Fruit fly (Drosophila melanogaster) whole organism, embryonic: Measurements from ENCODE around the gene CG43400.

Source experiments
- Aef1 ChIP-seq: fragments of 200-800 bp; sonication (Bioruptor generic); IDR thresholded peaks from 3 replicates; pipeline ENCODE4 v1.3.6; 2022; ENCODE audit warnings: missing biosample characterization, missing genetic modification characterization
- Atf6 ChIP-seq: fragments of 200-800 bp; sonication (Bioruptor generic); IDR thresholded peaks from 2 replicates; pipeline ENCODE4 v1.3.6; 2022; ENCODE audit warnings: missing biosample characterization, missing genetic modification characterization
- B-H1 ChIP-seq: fragments of 200-800 bp; sonication (Bioruptor generic); IDR thresholded peaks from 3 replicates; pipeline ENCODE4 v1.3.6; 2022; ENCODE audit warnings: missing biosample characterization, missing genetic modification characterization
- CG10462 ChIP-seq: fragments of 200-800 bp; sonication (Bioruptor generic); optimal IDR thresholded peaks from 2 replicates; lab custom pipeline; 2016; ENCODE audit warnings: missing biosample characterization, missing genetic modification characterization
- CG10959 ChIP-seq: fragments of 200-800 bp; sonication (Bioruptor generic); IDR thresholded peaks from 2 replicates; pipeline ENCODE4 v1.3.6; 2022; ENCODE audit warnings: missing biosample characterization, missing genetic modification characterization
- CG11085 ChIP-seq: fragments of 200-800 bp; sonication (Bioruptor generic); IDR thresholded peaks from 2 replicates; pipeline ENCODE4 v1.3.6; 2022; ENCODE audit warnings: missing biosample characterization, missing genetic modification characterization
- CG11398 ChIP-seq: fragments of 200-800 bp; sonication (Bioruptor generic); optimal IDR thresholded peaks from 2 replicates; lab custom pipeline; 2016; ENCODE audit warnings: missing biosample characterization, missing genetic modification characterization
- CG12744 ChIP-seq: fragments of 200-800 bp; sonication (Bioruptor generic); optimal IDR thresholded peaks from 2 replicates; lab custom pipeline; 2016; ENCODE audit warnings: missing biosample characterization, missing genetic modification characterization
- CG13624 ChIP-seq: fragments of 200-800 bp; sonication (Bioruptor generic); optimal IDR thresholded peaks from 2 replicates; lab custom pipeline; 2016; ENCODE audit warnings: missing biosample characterization, missing genetic modification characterization
- CG15269 ChIP-seq: fragments of 200-800 bp; sonication (Bioruptor generic); optimal IDR thresholded peaks from 2 replicates; lab custom pipeline; 2018; ENCODE audit warnings: missing biosample characterization, mild to moderate bottlenecking, missing genetic modification characterization, moderate library complexity
- CG15479 ChIP-seq: fragments of 200-800 bp; sonication (Bioruptor generic); optimal IDR thresholded peaks from 3 replicates; lab custom pipeline; 2019; ENCODE audit warnings: missing biosample characterization, mild to moderate bottlenecking, missing genetic modification characterization, moderate library complexity
- CG15601 ChIP-seq: fragments of 200-800 bp; sonication (Bioruptor generic); optimal IDR thresholded peaks from 3 replicates; lab custom pipeline; 2019; ENCODE audit warnings: missing biosample characterization, mild to moderate bottlenecking, missing genetic modification characterization, moderate library complexity
- CG16813 ChIP-seq: fragments of 200-800 bp; sonication (Bioruptor generic); IDR thresholded peaks from 3 replicates; pipeline ENCODE4 v1.3.6; 2022; ENCODE audit warnings: missing biosample characterization, missing genetic modification characterization; ENCODE audit not compliant: partially characterized antibody
- CG17359 ChIP-seq: fragments of 200-800 bp; sonication (Bioruptor generic); optimal IDR thresholded peaks from 3 replicates; lab custom pipeline; 2018; ENCODE audit warnings: missing biosample characterization, mild to moderate bottlenecking, missing genetic modification characterization, moderate library complexity
- CG18619 ChIP-seq: fragments of 200-800 bp; sonication (Bioruptor generic); optimal IDR thresholded peaks from 3 replicates; lab custom pipeline; 2017; ENCODE audit warnings: missing biosample characterization, mild to moderate bottlenecking, missing genetic modification characterization
- CG32532 ChIP-seq: fragments of 200-800 bp; sonication (Bioruptor generic); IDR thresholded peaks from 2 replicates; pipeline ENCODE4 v1.3.6; 2022; ENCODE audit warnings: missing biosample characterization, missing genetic modification characterization
- CG33557 ChIP-seq: fragments of 200-800 bp; sonication (Bioruptor generic); optimal IDR thresholded peaks from 2 replicates; lab custom pipeline; 2019; ENCODE audit warnings: missing biosample characterization, mild to moderate bottlenecking, missing genetic modification characterization, moderate library complexity
- CG6654 ChIP-seq: fragments of 200-800 bp; sonication (Bioruptor generic); optimal IDR thresholded peaks from 2 replicates; lab custom pipeline; 2017; ENCODE audit warnings: missing biosample characterization, mild to moderate bottlenecking, missing genetic modification characterization
- CG6683 ChIP-seq: fragments of 200-800 bp; sonication (Bioruptor generic); optimal IDR thresholded peaks from 2 replicates; lab custom pipeline; 2017; ENCODE audit warnings: missing biosample characterization, mild to moderate bottlenecking, missing genetic modification characterization, missing genetic modification reagents
- CG8089 ChIP-seq: fragments of 200-800 bp; sonication (Bioruptor generic); optimal IDR thresholded peaks from 3 replicates; lab custom pipeline; 2016; ENCODE audit warnings: missing biosample characterization, missing genetic modification characterization
- CTCF ChIP-seq: fragments of 200-800 bp; sonication (Bioruptor generic); optimal IDR thresholded peaks from 2 replicates; lab custom pipeline; 2017; ENCODE audit warnings: missing biosample characterization, mild to moderate bottlenecking, missing genetic modification characterization, moderate library complexity
- Dfd ChIP-seq, 2 experiments: fragments of >200 bp; optimal IDR thresholded peaks; 2 replicates each; lab custom pipeline; 2017; ENCODE audit warnings: missing biosample characterization in 2 of 2, missing genetic modification characterization in 2 of 2
- Dll ChIP-seq: fragments of 200-800 bp; sonication (Bioruptor generic); IDR thresholded peaks from 4 replicates; pipeline ENCODE4 v1.3.6; 2022; ENCODE audit warnings: missing biosample characterization, missing genetic modification characterization; ENCODE audit not compliant: partially characterized antibody
- Dref ChIP-seq: fragments of 200-800 bp; sonication (Bioruptor generic); IDR thresholded peaks from 2 replicates; pipeline ENCODE4 v1.3.6; 2022; ENCODE audit warnings: missing biosample characterization, missing genetic modification characterization
- ERR ChIP-seq: fragments of 200-800 bp; sonication (Bioruptor generic); optimal IDR thresholded peaks from 2 replicates; lab custom pipeline; 2016; ENCODE audit warnings: missing biosample characterization, missing genetic modification characterization
- H2.0 ChIP-seq: fragments of 200-800 bp; sonication (Bioruptor generic); IDR thresholded peaks from 2 replicates; pipeline ENCODE4 v1.3.6; 2022; ENCODE audit warnings: missing biosample characterization, missing genetic modification characterization
- Hmx ChIP-seq: fragments of 200-800 bp; sonication (Bioruptor generic); optimal IDR thresholded peaks from 2 replicates; lab custom pipeline; 2016; ENCODE audit warnings: missing biosample characterization, missing genetic modification characterization
- Scr ChIP-seq: fragments of 200-800 bp; sonication (Bioruptor generic); IDR thresholded peaks from 2 replicates; pipeline ENCODE4 v1.3.6; 2022; ENCODE audit warnings: missing biosample characterization, missing genetic modification characterization; ENCODE audit not compliant: partially characterized antibody
- Sox102F ChIP-seq: fragments of 200-800 bp; sonication (Bioruptor generic); optimal IDR thresholded peaks from 2 replicates; lab custom pipeline; 2018; ENCODE audit warnings: missing biosample characterization, mild to moderate bottlenecking, missing genetic modification characterization, moderate library complexity
- Xrp1 ChIP-seq: fragments of 200-800 bp; sonication (Bioruptor generic); IDR thresholded peaks from 2 replicates; pipeline ENCODE4 v1.3.6; 2022; ENCODE audit warnings: missing biosample characterization, missing genetic modification characterization
- ab ChIP-seq: fragments of 200-800 bp; sonication (Bioruptor generic); optimal IDR thresholded peaks from 2 replicates; lab custom pipeline; 2016; ENCODE audit warnings: missing biosample characterization, missing genetic modification characterization
- ato ChIP-seq: fragments of 200-800 bp; sonication (Bioruptor generic); IDR thresholded peaks from 2 replicates; pipeline ENCODE4 v1.3.6; 2022; ENCODE audit warnings: missing biosample characterization, missing genetic modification characterization; ENCODE audit not compliant: partially characterized antibody
- br ChIP-seq: fragments of >200 bp; optimal IDR thresholded peaks from 2 replicates; lab custom pipeline; 2017
- cad ChIP-seq: fragments of >200 bp; optimal IDR thresholded peaks from 2 replicates; lab custom pipeline; 2017; ENCODE audit warnings: missing biosample characterization, missing genetic modification characterization
- cato ChIP-seq: fragments of 200-800 bp; sonication (Bioruptor generic); optimal IDR thresholded peaks from 2 replicates; lab custom pipeline; 2016; ENCODE audit warnings: missing biosample characterization, missing genetic modification characterization, borderline replicate concordance
- danr ChIP-seq: fragments of 200-800 bp; sonication (Bioruptor generic); IDR thresholded peaks from 2 replicates; pipeline ENCODE4 v1.3.6; 2022; ENCODE audit warnings: missing biosample characterization, missing genetic modification characterization
- exex ChIP-seq: fragments of 200-800 bp; sonication (Bioruptor generic); optimal IDR thresholded peaks from 4 replicates; lab custom pipeline; 2018; ENCODE audit warnings: missing biosample characterization, mild to moderate bottlenecking, missing genetic modification characterization, moderate library complexity
- eyg ChIP-seq: fragments of 200-800 bp; sonication (Bioruptor generic); optimal IDR thresholded peaks from 3 replicates; lab custom pipeline; 2016; ENCODE audit warnings: missing biosample characterization, missing genetic modification characterization
- inv ChIP-seq: fragments of 200-800 bp; sonication (Bioruptor generic); IDR thresholded peaks from 2 replicates; pipeline ENCODE4 v1.3.6; 2022; ENCODE audit warnings: missing biosample characterization, missing genetic modification characterization; ENCODE audit not compliant: partially characterized antibody
- otp ChIP-seq: fragments of 200-800 bp; sonication (Bioruptor generic); IDR thresholded peaks from 3 replicates; pipeline ENCODE4, ENCODE4 v1.3.6; 2022; ENCODE audit warnings: missing biosample characterization, missing genetic modification characterization
- p53 ChIP-seq: fragments of 200-800 bp; sonication (Bioruptor generic); optimal IDR thresholded peaks from 2 replicates; lab custom pipeline; 2016; ENCODE audit warnings: missing biosample characterization, missing genetic modification characterization
- ro ChIP-seq: fragments of 200-800 bp; sonication (Bioruptor generic); IDR thresholded peaks from 2 replicates; pipeline ENCODE4 v1.3.6; 2022; ENCODE audit warnings: missing biosample characterization, missing genetic modification characterization
- sd ChIP-seq: fragments of 200-800 bp; sonication (Bioruptor generic); optimal IDR thresholded peaks from 3 replicates; lab custom pipeline; 2018; ENCODE audit warnings: missing biosample characterization, mild to moderate bottlenecking, missing genetic modification characterization, moderate library complexity
- sens ChIP-seq: fragments of 200-800 bp; sonication (Bioruptor generic); peaks from one replicate; lab custom pipeline; 2016; ENCODE audit warnings: missing biosample characterization, missing genetic modification characterization
- seq ChIP-seq: fragments of 200-800 bp; sonication (Bioruptor generic); IDR thresholded peaks from 2 replicates; pipeline ENCODE4 v1.3.6; 2022; ENCODE audit warnings: missing biosample characterization, missing genetic modification characterization
- sna ChIP-seq: fragments of 200-800 bp; sonication (Bioruptor generic); IDR thresholded peaks from 2 replicates; pipeline ENCODE4 v1.3.6; 2022; ENCODE audit warnings: missing biosample characterization, missing genetic modification characterization; ENCODE audit not compliant: partially characterized antibody
- tll ChIP-seq, 2 experiments: fragments of 200-800 bp in 1 of 2; fragments of >200 bp in 1 of 2; sonication (Bioruptor generic) in 1 of 2; optimal IDR thresholded peaks; 2 replicates each; lab custom pipeline; 2017 to 2019; ENCODE audit warnings: missing biosample characterization in 2 of 2, missing genetic modification characterization in 2 of 2, mild to moderate bottlenecking in 1 of 2, moderate library complexity in 1 of 2
- tna ChIP-seq: fragments of 200-800 bp; sonication (Bioruptor generic); IDR thresholded peaks from 2 replicates; pipeline ENCODE4 v1.3.6; 2022; ENCODE audit warnings: missing biosample characterization, missing genetic modification characterization; ENCODE audit not compliant: partially characterized antibody
- tx ChIP-seq: fragments of 200-800 bp; sonication (Bioruptor generic); optimal IDR thresholded peaks from 2 replicates; lab custom pipeline; 2016; ENCODE audit warnings: missing biosample characterization, missing genetic modification characterization
- zen ChIP-seq: fragments of 200-800 bp; sonication (Bioruptor generic); optimal IDR thresholded peaks from 3 replicates; lab custom pipeline; 2018; ENCODE audit warnings: missing biosample characterization, mild to moderate bottlenecking, missing genetic modification characterization, moderate library complexity

Gene CG43400

DNA sequence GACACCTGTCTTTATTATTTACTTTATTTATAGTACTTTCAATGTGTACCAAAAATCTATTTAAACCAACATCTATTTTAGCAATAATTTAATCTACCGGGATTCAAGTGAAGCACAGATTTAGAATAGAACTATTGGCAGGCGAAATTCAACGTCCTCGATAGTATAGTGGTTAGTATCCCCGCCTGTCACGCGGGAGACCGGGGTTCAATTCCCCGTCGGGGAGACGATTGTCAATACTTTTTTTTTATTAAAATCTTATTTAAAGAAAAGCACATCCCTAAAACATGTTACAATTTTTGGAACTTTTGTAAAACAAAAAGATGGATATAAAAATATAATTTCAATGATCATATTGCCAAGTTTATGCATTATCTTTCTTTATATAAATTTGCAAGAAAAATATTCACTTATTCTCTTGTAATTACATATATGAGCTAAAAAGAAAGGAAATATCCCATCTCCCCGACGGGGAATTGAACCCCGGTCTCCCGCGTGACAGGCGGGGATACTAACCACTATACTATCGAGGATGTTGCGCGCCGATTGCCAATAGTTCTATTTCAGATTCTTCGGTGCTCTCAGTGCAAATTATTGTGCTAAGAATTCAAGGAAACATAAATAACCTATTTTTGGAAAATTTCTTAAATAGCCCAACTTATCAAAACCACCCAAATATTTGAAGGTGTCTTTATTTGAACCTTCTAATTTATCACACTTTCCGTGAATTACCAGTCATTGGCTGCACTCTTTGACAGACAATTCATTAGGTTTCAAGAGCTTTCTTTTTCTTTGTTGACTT is 8.7 kb upstream of the CG43400 start, which contains the start of gene CG43796 (continued):
- peak; percentile 0 for TF ChIP-seq sd (tag; lab: Kevin White, UChicago)
- no peak for TF ChIP-seq CG17359 (tag; lab: Kevin White, UChicago)
- TF ChIP-seq CG10959 = no peak
- TF ChIP-seq eyg (GFP tag; lab: Kevin White, UChicago) = no peak
- no peak for TF ChIP-seq CG15601 (tag; lab: Kevin White, UChicago)
- TF ChIP-seq CG11398 (GFP tag; lab: Kevin White, UChicago) = no peak
- TF ChIP-seq p53 (GFP tag; lab: Kevin White, UChicago) = no peak
- TF ChIP-seq CG8089 (GFP tag; lab: Kevin White, UChicago) = no peak
- peak; percentile 81 for TF ChIP-seq sens (GFP tag; lab: Kevin White, UChicago)
- peak; percentile 54 for TF ChIP-seq CG15479 (GFP tag; lab: Kevin White, UChicago)
- no peak for TF ChIP-seq cato (GFP tag; lab: Kevin White, UChicago)
- no peak for TF ChIP-seq Dfd (GFP tag; optimal IDR thresholded peaks at IDR 0.05; lab: Kevin White, UChicago)
- no peak for TF ChIP-seq Atf6 (GFP tag; lab: Robert Waterston, UW)
- no peak for TF ChIP-seq CG15269 (tag; lab: Kevin White, UChicago)
- TF ChIP-seq seq (GFP tag; lab: Robert Waterston, UW) = no peak
- TF ChIP-seq zen (tag; lab: Kevin White, UChicago) = no peak
- no peak for TF ChIP-seq CG13624 (GFP tag; lab: Kevin White, UChicago)
- no peak for TF ChIP-seq cad
- TF ChIP-seq ERR (GFP tag; lab: Kevin White, UChicago) = no peak
- TF ChIP-seq Dref = no peak
- no peak for TF ChIP-seq CG10462
- no peak for TF ChIP-seq CG6654 (GFP tag; lab: Kevin White, UChicago)
- TF ChIP-seq exex (tag; lab: Kevin White, UChicago) = peak; percentile 22
- TF ChIP-seq ato (GFP tag; lab: Robert Waterston, UW) = peak; percentile 47
- no peak for TF ChIP-seq Aef1 (GFP tag; lab: Robert Waterston, UW)
- no peak for TF ChIP-seq Sox102F (GFP tag; lab: Kevin White, UChicago)
- TF ChIP-seq Xrp1 (GFP tag; lab: Robert Waterston, UW) = 0 out of 2 replicates have a peak, but pooled peaks have one; percentile 14
- no peak for TF ChIP-seq B-H1 (GFP tag; lab: Robert Waterston, UW)
- TF ChIP-seq Scr (GFP tag; lab: Robert Waterston, UW) = peak; percentile 65
- no peak for TF ChIP-seq br (lab: Kevin White, UChicago)
- TF ChIP-seq CTCF (GFP tag; lab: Kevin White, UChicago) = peak; percentile 26
- no peak for TF ChIP-seq CG11085 (GFP tag; lab: Robert Waterston, UW)
- no peak for TF ChIP-seq ab (GFP tag; lab: Kevin White, UChicago)
- TF ChIP-seq tx (GFP tag; lab: Kevin White, UChicago) = no peak
- no peak for TF ChIP-seq otp (GFP tag; lab: Robert Waterston, UW)
- peak; percentile 43; the same call in 1 of the 2 replicates for TF ChIP-seq inv (GFP tag; lab: Robert Waterston, UW)
- TF ChIP-seq Dll (GFP tag; lab: Robert Waterston, UW) = peak; percentile 62; the same call in 2 of the 4 replicates
- no peak for TF ChIP-seq H2.0
- no peak for TF ChIP-seq CG12744 (GFP tag; lab: Kevin White, UChicago)
- TF ChIP-seq ro (GFP tag; lab: Robert Waterston, UW) = no peak
- TF ChIP-seq danr (GFP tag; lab: Robert Waterston, UW) = no peak
- TF ChIP-seq CG33557 (GFP tag; lab: Kevin White, UChicago) = no peak
- 0 out of 2 replicates have a peak, but pooled peaks have one; percentile 18 for TF ChIP-seq sna (GFP tag; lab: Robert Waterston, UW)
- TF ChIP-seq tna = peak; percentile 58; the same call in 1 of the 2 replicates
- no peak for TF ChIP-seq CG18619 (GFP tag; lab: Kevin White, UChicago)
- TF ChIP-seq CG16813 (GFP tag; lab: Robert Waterston, UW) = peak; percentile 83
- no peak for TF ChIP-seq tll (GFP tag; optimal IDR thresholded peaks at IDR 0.05; lab: Kevin White, UChicago)
- TF ChIP-seq CG6683 (GFP tag; lab: Kevin White, UChicago) = no peak
- no peak for TF ChIP-seq CG32532
- no peak for TF ChIP-seq Hmx
